Fruit fly (Drosophila melanogaster): ENCODE measurements around the gene CG5292.

The CG5292 gene

DNA sequence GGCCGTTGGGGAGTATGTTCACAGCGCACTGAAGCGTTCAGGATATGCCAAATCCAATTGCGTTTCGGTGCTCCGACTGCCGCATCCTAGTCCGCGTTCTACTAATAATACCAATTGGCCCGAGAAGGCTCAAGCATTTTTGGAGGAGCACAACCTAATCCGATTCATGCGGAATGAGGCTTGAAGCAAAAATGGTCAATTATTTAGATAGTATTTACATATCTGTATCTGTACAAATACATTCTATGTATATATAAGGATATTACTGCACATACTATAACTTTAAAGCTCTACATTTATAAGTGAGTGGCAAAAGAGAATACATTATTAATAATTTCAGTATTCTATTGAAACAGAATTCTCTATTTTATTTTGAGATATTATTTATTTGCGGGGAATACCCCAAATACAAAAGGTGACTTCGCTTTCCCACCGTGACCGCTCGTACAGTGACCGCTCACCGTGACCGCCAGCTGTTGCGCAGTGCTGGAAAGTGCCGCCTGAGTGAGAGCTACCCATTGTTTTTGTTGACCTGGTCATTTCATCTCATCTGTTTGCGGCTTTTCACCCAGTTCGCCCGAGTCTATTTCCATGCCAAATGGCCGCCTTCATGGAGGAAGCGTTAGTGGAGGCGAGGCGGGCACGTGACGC, at the start of gene CG5292 (continued):
- peak; percentile 29 for TF ChIP-seq HHEX (GFP tag; optimal IDR thresholded peaks at IDR 0.05)
- TF ChIP-seq bbx (GFP tag; IDR thresholded peaks at IDR 0.05; ENCODE audit: partially characterized antibody) = peak; percentile 62
- no peak for TF ChIP-seq CG7963 (GFP tag; IDR thresholded peaks at IDR 0.05; ENCODE audit: partially characterized antibody)
- no peak for TF ChIP-seq usp (GFP tag; optimal IDR thresholded peaks at IDR 0.05)
- TF ChIP-seq stwl (tag; optimal IDR thresholded peaks at IDR 0.05) = peak; percentile 80
- no peak for TF ChIP-seq Gug (GFP tag; IDR thresholded peaks at IDR 0.05)
- TF ChIP-seq Scr (GFP tag; IDR thresholded peaks at IDR 0.05; ENCODE audit: partially characterized antibody) = peak; percentile 54
- TF ChIP-seq sim (GFP tag; IDR thresholded peaks at IDR 0.05) = no peak
- no peak for TF ChIP-seq slp2 (GFP tag; optimal IDR thresholded peaks at IDR 0.05)
- no peak for TF ChIP-seq CG12219 (GFP tag; optimal IDR thresholded peaks at IDR 0.05)
- peak; percentile 94 for TF ChIP-seq Ets65A (GFP tag)
- no peak for TF ChIP-seq Vsx1 (GFP tag; optimal IDR thresholded peaks at IDR 0.05)
- TF ChIP-seq wek (GFP tag; optimal IDR thresholded peaks at IDR 0.05) = peak; percentile 99
- TF ChIP-seq Spps (tag; optimal IDR thresholded peaks at IDR 0.05) = no peak
- TF ChIP-seq Asciz (GFP tag; optimal IDR thresholded peaks at IDR 0.05) = no peak
- TF ChIP-seq shn (GFP tag; optimal IDR thresholded peaks at IDR 0.05) = no peak
- 0 out of 3 replicates have a peak, but pooled peaks have one; percentile 28 for TF ChIP-seq CG3726 (GFP tag; IDR thresholded peaks at IDR 0.05)
- TF ChIP-seq CG6791 (GFP tag; IDR thresholded peaks at IDR 0.05; ENCODE audit: partially characterized antibody) = peak; percentile 77; the same call in 2 of the 3 replicates
- TF ChIP-seq fd3F (GFP tag; optimal IDR thresholded peaks at IDR 0.05) = peak; percentile 15
- TF ChIP-seq Dek (tag; optimal IDR thresholded peaks at IDR 0.05) = peak; percentile 57
- TF ChIP-seq peb (GFP tag; IDR thresholded peaks at IDR 0.05) = no peak
- TF ChIP-seq CG13287 (GFP tag; IDR thresholded peaks at IDR 0.05; ENCODE audit: partially characterized antibody) = peak; percentile 71
- TF ChIP-seq CG9437 (GFP tag; optimal IDR thresholded peaks at IDR 0.05) = peak; percentile 8
- peak; percentile 45; the same call in 1 of the 3 replicates for TF ChIP-seq CG16813 (GFP tag; IDR thresholded peaks at IDR 0.05; ENCODE audit: partially characterized antibody)
- TF ChIP-seq maf-S (GFP tag; optimal IDR thresholded peaks at IDR 0.05) = no peak
- TF ChIP-seq schlank (tag; optimal IDR thresholded peaks at IDR 0.05) = no peak
- no peak for TF ChIP-seq CG1792 (GFP tag; optimal IDR thresholded peaks at IDR 0.05)
- TF ChIP-seq CG10979 (tag; optimal IDR thresholded peaks at IDR 0.05) = no peak
- no peak for TF ChIP-seq Gsc (GFP tag; IDR thresholded peaks at IDR 0.05)
- TF ChIP-seq tll (GFP tag; optimal IDR thresholded peaks at IDR 0.05) = peak in 1 of 2 experiments; percentile 91
- TF ChIP-seq CG11085 (GFP tag; IDR thresholded peaks at IDR 0.05) = peak; percentile 43; the same call in 1 of the 2 replicates
- TF ChIP-seq CG2712 (tag; optimal IDR thresholded peaks at IDR 0.05) = peak; percentile 75
- peak; percentile 58 for TF ChIP-seq Meics (GFP tag; optimal IDR thresholded peaks at IDR 0.05)
- no peak for TF ChIP-seq Stat92E (GFP tag; optimal IDR thresholded peaks at IDR 0.05)
- no peak for TF ChIP-seq CG1233 (GFP tag; optimal IDR thresholded peaks at IDR 0.05)
- peak; percentile 37 for TF ChIP-seq dmrt11E (tag; optimal IDR thresholded peaks at IDR 0.05)
- TF ChIP-seq TFAM (GFP tag; optimal IDR thresholded peaks at IDR 0.05) = no peak
- peak; percentile 34 for TF ChIP-seq CG12155 (GFP tag; optimal IDR thresholded peaks at IDR 0.05)
- TF ChIP-seq CG8765 (GFP tag; IDR thresholded peaks at IDR 0.05) = no peak
- no peak for TF ChIP-seq ash1 (GFP tag; optimal IDR thresholded peaks at IDR 0.05)
- TF ChIP-seq tna (GFP tag; IDR thresholded peaks at IDR 0.05; ENCODE audit: partially characterized antibody) = 0 out of 2 replicates have a peak, but pooled peaks have one; percentile 9
- TF ChIP-seq CG30020 (tag; optimal IDR thresholded peaks at IDR 0.05) = no peak
- peak; percentile 46 for TF ChIP-seq Hr3 (GFP tag; optimal IDR thresholded peaks at IDR 0.05)
- no peak for TF ChIP-seq CG3838 (GFP tag; optimal IDR thresholded peaks at IDR 0.05)
- TF ChIP-seq CG6272 (GFP tag; IDR thresholded peaks at IDR 0.05) = no peak
- peak; percentile 72 for TF ChIP-seq CG9932 (GFP tag; IDR thresholded peaks at IDR 0.05)
- TF ChIP-seq CG8281 (tag; optimal IDR thresholded peaks at IDR 0.05) = no peak
- TF ChIP-seq CG31388 (GFP tag; optimal IDR thresholded peaks at IDR 0.05) = no peak

Data from whole organism, embryonic.